Worm (Caenorhabditis elegans) whole organism, L3 larva: ENCODE measurements around the gene rgs-1.

Experiments used
- aly-2 ChIP-seq: fragments of 150-350 bp; optimal IDR thresholded peaks from 2 replicates; lab custom pipeline; 2014; ENCODE audit warnings: missing biosample characterization, missing genetic modification characterization
- ceh-28 ChIP-seq: fragments of 150-350 bp; optimal IDR thresholded peaks from 2 replicates; lab custom pipeline; 2014; ENCODE audit warnings: missing biosample characterization, missing genetic modification reagents, missing genetic modification characterization
- elt-3 ChIP-seq, 3 experiments: fragments of 150-350 bp in 1 of 3; sonication (generic microtip) in 2 of 3; optimal IDR thresholded peaks; 2 replicates in 2 of 3; 4 replicates in 1 of 3; lab custom pipeline; 2014 to 2017; ENCODE audit warnings: missing biosample characterization in 3 of 3, missing genetic modification characterization in 3 of 3
- hmg-11 ChIP-seq: sonication (generic microtip); optimal IDR thresholded peaks from 2 replicates; lab custom pipeline; 2016; ENCODE audit warnings: missing genetic modification characterization, missing compliant biosample characterization
- jun-1 ChIP-seq: fragments of 150-350 bp; optimal IDR thresholded peaks from 2 replicates; lab custom pipeline; 2014; ENCODE audit warnings: missing biosample characterization, missing genetic modification reagents, missing genetic modification characterization
- lin-39 ChIP-seq: fragments of 150-350 bp; optimal IDR thresholded peaks from 2 replicates; lab custom pipeline; 2018; ENCODE audit warnings: missing biosample characterization, missing genetic modification reagents, missing genetic modification characterization
- mdl-1 ChIP-seq: fragments of 150-350 bp; optimal IDR thresholded peaks from 2 replicates; lab custom pipeline; 2014; ENCODE audit warnings: missing biosample characterization, missing genetic modification characterization
- pha-4 ChIP-seq: fragments of 150-350 bp; optimal IDR thresholded peaks from 2 replicates; lab custom pipeline; 2014; ENCODE audit warnings: missing biosample characterization, missing genetic modification reagents, missing genetic modification characterization
- pqm-1 ChIP-seq: fragments of 150-350 bp; optimal IDR thresholded peaks from 2 replicates; lab custom pipeline; 2017; ENCODE audit warnings: missing biosample characterization, missing genetic modification characterization, inconsistent platforms
- sea-2 ChIP-seq: fragments of 150-350 bp; sonication (generic microtip); optimal IDR thresholded peaks from 4 replicates; lab custom pipeline; 2014; ENCODE audit warnings: missing biosample characterization, missing genetic modification reagents, missing genetic modification characterization
- skn-1 ChIP-seq: fragments of 150-350 bp; optimal IDR thresholded peaks from 2 replicates; lab custom pipeline; 2014; ENCODE audit warnings: missing biosample characterization, missing genetic modification characterization
- unc-39 ChIP-seq: sonication (generic microtip); optimal IDR thresholded peaks from 4 replicates; lab custom pipeline; 2017; ENCODE audit warnings: missing biosample characterization, missing genetic modification characterization
- unc-62 ChIP-seq: fragments of 150-350 bp; sonication (generic microtip); optimal IDR thresholded peaks from 4 replicates; lab custom pipeline; 2014; ENCODE audit warnings: missing biosample characterization, missing genetic modification reagents, missing genetic modification characterization
- ztf-4 ChIP-seq: fragments of 150-350 bp; optimal IDR thresholded peaks from 2 replicates; lab custom pipeline; 2014; ENCODE audit warnings: missing biosample characterization, missing genetic modification characterization

DNA sequence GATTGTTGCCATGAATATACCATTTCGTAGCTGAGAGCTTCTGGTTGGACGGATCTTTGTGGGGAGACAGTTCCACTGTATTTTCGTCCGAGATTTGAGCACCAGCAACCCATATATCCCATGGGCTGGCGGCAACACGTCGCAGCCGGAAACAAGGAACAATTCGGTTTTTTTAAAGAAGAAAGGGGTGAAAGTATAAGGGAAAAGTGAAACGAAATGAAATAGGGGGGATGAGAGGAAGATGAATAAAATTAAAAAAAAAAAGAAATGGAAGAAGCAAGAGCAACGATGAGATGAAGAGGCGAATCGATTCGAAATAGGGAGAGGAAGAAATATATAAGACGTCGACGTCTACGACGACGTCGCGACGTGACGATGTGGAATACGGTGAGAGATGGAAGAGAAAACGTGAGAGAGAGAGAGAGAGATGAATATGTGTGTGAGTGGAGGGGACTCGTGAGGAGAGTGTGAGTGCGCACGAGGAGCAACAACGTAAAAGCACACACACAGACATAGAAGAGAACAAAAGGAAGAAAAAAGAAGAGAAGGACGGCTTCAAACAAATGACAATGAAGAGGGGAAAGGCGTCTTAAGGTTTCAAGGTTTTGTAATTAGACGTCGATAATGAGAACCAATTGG is at the start of gene rgs-1:
- no peak for TF ChIP-seq pqm-1 (tag; lab: Kevin White, UChicago)
- TF ChIP-seq jun-1 (tag; lab: Kevin White, UChicago) = no peak
- TF ChIP-seq elt-3 (tag; optimal IDR thresholded peaks at IDR 0.05; lab: Kevin White, UChicago) = no peak
- TF ChIP-seq unc-62 = no peak
- no peak for TF ChIP-seq sea-2 (GFP tag; lab: Kevin White, UChicago)
- TF ChIP-seq skn-1 = peak; percentile 21
- TF ChIP-seq aly-2 = no peak
- TF ChIP-seq ztf-4 (tag; lab: Kevin White, UChicago) = no peak
- peak; percentile 5 for TF ChIP-seq pha-4 (tag; lab: Kevin White, UChicago)
- no peak for TF ChIP-seq mdl-1 (tag; lab: Kevin White, UChicago)
- no peak for TF ChIP-seq ceh-28 (tag; lab: Kevin White, UChicago)
- peak; percentile 79 for TF ChIP-seq hmg-11 (tag; lab: Kevin White, UChicago)
- TF ChIP-seq lin-39 (tag; lab: Kevin White, UChicago) = no peak
- TF ChIP-seq unc-39 (tag; lab: Kevin White, UChicago) = no peak
